Worm (Caenorhabditis elegans): ENCODE data around the gene C06E2.1.

- no peak for TF ChIP-seq dao-5 (tag; optimal IDR thresholded peaks at IDR 0.05)
- no peak for TF ChIP-seq W03F9.2 (tag; optimal IDR thresholded peaks at IDR 0.05)
Measured at ce11 chrX:8875867-8876266, 1.2 kb upstream of the C06E2.1 start.

Data from whole organism, L4/young adult.